Fruit fly (Drosophila melanogaster) whole organism, prepupa: ENCODE results near the gene CheA75a.
A peak's percentile ranks its signal among the peaks of the same experiment; 100 is the strongest.

Experiments used
- Blimp-1 ChIP-seq: fragments of 200-800 bp; sonication (Bioruptor generic); optimal IDR thresholded peaks from 3 replicates; lab custom pipeline; 2017; ENCODE audit warnings: missing biosample characterization, missing genetic modification characterization, mild to moderate bottlenecking, moderate library complexity, missing genetic modification reagents
- CG10631 ChIP-seq: fragments of 200-800 bp; sonication (Bioruptor generic); optimal IDR thresholded peaks from 2 replicates; lab custom pipeline; 2016; ENCODE audit warnings: missing biosample characterization, missing genetic modification characterization
- CG10669 ChIP-seq: fragments of 200-800 bp; sonication (Bioruptor generic); optimal IDR thresholded peaks from 3 replicates; lab custom pipeline; 2018; ENCODE audit warnings: missing biosample characterization, mild to moderate bottlenecking, missing genetic modification characterization, moderate library complexity
- CG11294 ChIP-seq: fragments of 200-800 bp; sonication (Bioruptor generic); IDR thresholded peaks from 2 replicates; pipeline ENCODE4 v1.3.6; 2022; ENCODE audit warnings: missing biosample characterization, missing genetic modification characterization
- CG11762 ChIP-seq: fragments of 200-800 bp; sonication (Bioruptor generic); optimal IDR thresholded peaks from 3 replicates; lab custom pipeline; 2016; ENCODE audit warnings: missing biosample characterization, missing genetic modification characterization; ENCODE audit not compliant: insufficient read depth
- CG15336 ChIP-seq: fragments of 200-800 bp; sonication (Bioruptor generic); IDR thresholded peaks from 2 replicates; pipeline ENCODE4 v1.3.6; 2022; ENCODE audit warnings: missing biosample characterization, missing genetic modification characterization
- CG1621 ChIP-seq: fragments of 200-800 bp; sonication (Bioruptor generic); optimal IDR thresholded peaks from 3 replicates; lab custom pipeline; 2018; ENCODE audit warnings: missing biosample characterization, mild to moderate bottlenecking, missing genetic modification characterization
- CG3032 ChIP-seq: fragments of 200-800 bp; optimal IDR thresholded peaks from 2 replicates; lab custom pipeline; 2019; ENCODE audit warnings: missing biosample characterization, mild to moderate bottlenecking, missing genetic modification characterization, moderate library complexity
- CG32006 ChIP-seq: fragments of 200-800 bp; sonication (Bioruptor generic); optimal IDR thresholded peaks from 3 replicates; lab custom pipeline; 2017; ENCODE audit warnings: missing biosample characterization, mild to moderate bottlenecking, missing genetic modification characterization
- CG34406 ChIP-seq: fragments of 200-800 bp; sonication (Bioruptor generic); optimal IDR thresholded peaks from 3 replicates; lab custom pipeline; 2016; ENCODE audit warnings: missing biosample characterization, missing genetic modification characterization
- CG3919 ChIP-seq: fragments of 200-800 bp; sonication (Bioruptor generic); optimal IDR thresholded peaks from 3 replicates; lab custom pipeline; 2016; ENCODE audit warnings: missing biosample characterization, missing genetic modification characterization
- CG4318 ChIP-seq: fragments of 200-800 bp; sonication (Bioruptor generic); optimal IDR thresholded peaks from 3 replicates; lab custom pipeline; 2017; ENCODE audit warnings: missing biosample characterization, mild to moderate bottlenecking, missing genetic modification characterization
- CG6163 ChIP-seq: fragments of 200-800 bp; sonication (Bioruptor generic); IDR thresholded peaks from 3 replicates; pipeline ENCODE4 v1.3.6; 2022; ENCODE audit warnings: missing biosample characterization, missing genetic modification characterization
- CG6276 ChIP-seq: fragments of 200-800 bp; sonication (Bioruptor generic); optimal IDR thresholded peaks from 2 replicates; lab custom pipeline; 2017; ENCODE audit warnings: missing biosample characterization, mild to moderate bottlenecking, missing genetic modification characterization
- CG6792 ChIP-seq: fragments of 200-800 bp; sonication (Bioruptor generic); optimal IDR thresholded peaks from 3 replicates; lab custom pipeline; 2016; ENCODE audit warnings: missing biosample characterization, missing genetic modification characterization
- CG6808 ChIP-seq: fragments of 200-800 bp; sonication (Bioruptor generic); optimal IDR thresholded peaks from 3 replicates; lab custom pipeline; 2017; ENCODE audit warnings: missing biosample characterization, missing genetic modification characterization, mild to moderate bottlenecking, moderate library complexity, missing genetic modification reagents
- CG7368 ChIP-seq: fragments of 200-800 bp; sonication (Bioruptor generic); optimal IDR thresholded peaks from 3 replicates; lab custom pipeline; 2016; ENCODE audit warnings: missing biosample characterization, missing genetic modification characterization
- CG8319 ChIP-seq: fragments of 200-800 bp; sonication (Bioruptor generic); optimal IDR thresholded peaks from 3 replicates; lab custom pipeline; 2016; ENCODE audit warnings: missing biosample characterization, missing genetic modification characterization
- CG8632 ChIP-seq: fragments of 200-800 bp; sonication (Bioruptor generic); optimal IDR thresholded peaks from 3 replicates; lab custom pipeline; 2016; ENCODE audit warnings: missing biosample characterization, missing genetic modification characterization
- CG9139 ChIP-seq: fragments of 200-800 bp; sonication (Bioruptor generic); optimal IDR thresholded peaks from 3 replicates; lab custom pipeline; 2017; ENCODE audit warnings: missing biosample characterization, mild to moderate bottlenecking, missing genetic modification characterization
- Eip75B ChIP-seq: fragments of 200-800 bp; sonication (Bioruptor generic); optimal IDR thresholded peaks from 3 replicates; lab custom pipeline; 2016; ENCODE audit warnings: missing biosample characterization, missing genetic modification characterization
- Eip78C ChIP-seq: fragments of 200-800 bp; sonication (Bioruptor generic); peaks from one replicate; lab custom pipeline; 2016; ENCODE audit warnings: missing biosample characterization, missing genetic modification characterization
- Eip93F ChIP-seq: fragments of 200-800 bp; sonication (Bioruptor generic); optimal IDR thresholded peaks from 2 replicates; lab custom pipeline; 2016; ENCODE audit warnings: missing biosample characterization, mild to moderate bottlenecking, missing genetic modification characterization
- Ets21C ChIP-seq: fragments of 200-800 bp; sonication (Bioruptor generic); optimal IDR thresholded peaks from 3 replicates; lab custom pipeline; 2016; ENCODE audit warnings: missing biosample characterization, missing genetic modification characterization
- Ets96B ChIP-seq: fragments of 200-800 bp; optimal IDR thresholded peaks from 2 replicates; lab custom pipeline; 2019; ENCODE audit warnings: missing biosample characterization, mild to moderate bottlenecking, missing genetic modification characterization, moderate library complexity
- Gug ChIP-seq: fragments of 200-800 bp; sonication (Bioruptor generic); IDR thresholded peaks from 2 replicates; pipeline ENCODE4 v1.3.6; 2022; ENCODE audit warnings: missing biosample characterization, missing genetic modification characterization
- Hr38 ChIP-seq: sonication (Bioruptor generic); optimal IDR thresholded peaks from 2 replicates; lab custom pipeline; 2016; ENCODE audit warnings: missing biosample characterization, missing genetic modification characterization
- Hr39 ChIP-seq: fragments of 200-800 bp; sonication (Bioruptor generic); optimal IDR thresholded peaks from 2 replicates; lab custom pipeline; 2016; ENCODE audit warnings: missing biosample characterization, missing genetic modification characterization
- Smox ChIP-seq: fragments of 200-800 bp; sonication (Bioruptor generic); optimal IDR thresholded peaks from 3 replicates; lab custom pipeline; 2016; ENCODE audit warnings: missing biosample characterization, missing genetic modification characterization
- Sox102F ChIP-seq: fragments of 200-800 bp; sonication (Bioruptor generic); optimal IDR thresholded peaks from 2 replicates; lab custom pipeline; 2016; ENCODE audit warnings: missing biosample characterization, mild to moderate bottlenecking, missing genetic modification characterization
- Sox14 ChIP-seq: fragments of 200-800 bp; sonication (Bioruptor generic); optimal IDR thresholded peaks from 3 replicates; lab custom pipeline; 2016; ENCODE audit warnings: missing biosample characterization, missing genetic modification characterization
- Sox15 ChIP-seq: fragments of 200-800 bp; sonication (Bioruptor generic); optimal IDR thresholded peaks from 3 replicates; lab custom pipeline; 2016; ENCODE audit warnings: missing biosample characterization, missing genetic modification characterization
- achi ChIP-seq: fragments of 200-800 bp; sonication (Bioruptor generic); optimal IDR thresholded peaks from 3 replicates; lab custom pipeline; 2016; ENCODE audit warnings: missing biosample characterization, missing genetic modification characterization
- acj6 ChIP-seq: fragments of 200-800 bp; sonication (Bioruptor generic); optimal IDR thresholded peaks from 3 replicates; lab custom pipeline; 2016; ENCODE audit warnings: missing biosample characterization, missing genetic modification characterization
- dac ChIP-seq: fragments of 200-800 bp; sonication (Bioruptor generic); optimal IDR thresholded peaks from 2 replicates; lab custom pipeline; 2017; ENCODE audit warnings: missing biosample characterization, mild to moderate bottlenecking, missing genetic modification characterization
- dsx ChIP-seq: fragments of 200-800 bp; optimal IDR thresholded peaks from 3 replicates; lab custom pipeline; 2019; ENCODE audit warnings: missing biosample characterization, mild to moderate bottlenecking, missing genetic modification characterization, moderate library complexity; ENCODE audit not compliant: poor library complexity, severe bottlenecking
- esn ChIP-seq: fragments of 200-800 bp; sonication (Bioruptor generic); optimal IDR thresholded peaks from 2 replicates; lab custom pipeline; 2016; ENCODE audit warnings: missing biosample characterization, mild to moderate bottlenecking, missing genetic modification characterization, moderate library complexity
- fd59A ChIP-seq: fragments of 200-800 bp; sonication (Bioruptor generic); optimal IDR thresholded peaks from 2 replicates; lab custom pipeline; 2017; ENCODE audit warnings: missing biosample characterization, mild to moderate bottlenecking, missing genetic modification characterization, missing genetic modification reagents
- fd85E ChIP-seq: fragments of 200-800 bp; sonication (Bioruptor generic); optimal IDR thresholded peaks from 3 replicates; lab custom pipeline; 2016; ENCODE audit warnings: missing biosample characterization, missing genetic modification characterization
- fkh ChIP-seq: fragments of 200-800 bp; sonication (Bioruptor generic); optimal IDR thresholded peaks from 3 replicates; lab custom pipeline; 2017; ENCODE audit warnings: missing biosample characterization, mild to moderate bottlenecking, missing genetic modification characterization, moderate library complexity
- lz ChIP-seq: fragments of 200-800 bp; sonication (Bioruptor generic); optimal IDR thresholded peaks from 3 replicates; lab custom pipeline; 2016; ENCODE audit warnings: missing biosample characterization, missing genetic modification characterization
- salr ChIP-seq, 2 experiments: fragments of 200-800 bp; sonication (Bioruptor generic); optimal IDR thresholded peaks; 3 replicates each; lab custom pipeline; 2016 to 2018; ENCODE audit warnings: missing biosample characterization in 2 of 2, missing genetic modification characterization in 2 of 2, mild to moderate bottlenecking in 1 of 2
- spab ChIP-seq: fragments of 200-800 bp; sonication (Bioruptor generic); optimal IDR thresholded peaks from 2 replicates; lab custom pipeline; 2017; ENCODE audit warnings: missing biosample characterization, mild to moderate bottlenecking, missing genetic modification characterization, missing genetic modification reagents
- ss ChIP-seq, 2 experiments: fragments of 200-800 bp; sonication (Bioruptor generic); optimal IDR thresholded peaks; 2 replicates in 1 of 2; 3 replicates in 1 of 2; lab custom pipeline; 2017 to 2018; ENCODE audit warnings: mild to moderate bottlenecking in 2 of 2, missing biosample characterization in 2 of 2, missing genetic modification characterization in 2 of 2, moderate library complexity in 1 of 2
- svp ChIP-seq: fragments of 200-800 bp; sonication (Bioruptor generic); peaks from one replicate; lab custom pipeline; 2016; ENCODE audit warnings: missing biosample characterization, missing genetic modification characterization
- vri ChIP-seq: fragments of 200-800 bp; sonication (Bioruptor generic); optimal IDR thresholded peaks from 3 replicates; lab custom pipeline; 2016; ENCODE audit warnings: missing biosample characterization, mild to moderate bottlenecking, missing genetic modification characterization

CheA75a gene

DNA sequence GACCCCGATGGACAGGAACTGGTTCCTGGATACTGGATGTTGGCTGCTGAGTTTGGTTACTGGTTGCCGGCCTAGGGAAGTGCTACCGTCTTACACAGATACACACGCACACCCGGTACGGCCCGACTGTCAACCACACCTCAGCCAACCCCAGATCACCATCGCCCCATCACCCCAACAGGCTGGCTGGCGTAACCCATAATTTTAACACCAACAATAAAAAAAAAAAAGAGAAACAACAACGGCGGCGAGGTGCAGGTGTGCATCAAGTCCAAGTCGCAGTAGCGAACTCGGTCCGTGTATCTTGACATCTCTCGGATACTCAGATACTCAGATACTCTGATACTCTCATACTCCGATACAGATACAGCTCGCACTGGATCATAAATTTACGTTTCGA lies 38.1 kb upstream of the CheA75a start (continued):
- TF ChIP-seq Blimp-1 (GFP tag; lab: Kevin White, UChicago), result no peak
- TF ChIP-seq Sox14 (GFP tag; lab: Kevin White, UChicago), result no peak
- no peak for TF ChIP-seq fd85E (GFP tag; lab: Kevin White, UChicago)
- no peak for TF ChIP-seq Smox (GFP tag; lab: Kevin White, UChicago)
- TF ChIP-seq CG10669 (GFP tag; lab: Kevin White, UChicago), result no peak
- TF ChIP-seq Ets96B (tag; lab: Kevin White, UChicago), result no peak
- TF ChIP-seq vri (GFP tag; lab: Kevin White, UChicago), result peak; percentile 7
- no peak for TF ChIP-seq esn
- no peak for TF ChIP-seq achi
- TF ChIP-seq CG11762 (GFP tag; lab: Kevin White, UChicago), result no peak
- TF ChIP-seq dsx (GFP tag; lab: Kevin White, UChicago), result peak; percentile 37
- no peak for TF ChIP-seq CG7368 (GFP tag; lab: Kevin White, UChicago)
- peak; percentile 47 for TF ChIP-seq CG1621 (tag; lab: Kevin White, UChicago)
- TF ChIP-seq CG11294 (GFP tag; lab: Robert Waterston, UW), result no peak
- no peak for TF ChIP-seq CG4318 (GFP tag; lab: Kevin White, UChicago)

DNA sequence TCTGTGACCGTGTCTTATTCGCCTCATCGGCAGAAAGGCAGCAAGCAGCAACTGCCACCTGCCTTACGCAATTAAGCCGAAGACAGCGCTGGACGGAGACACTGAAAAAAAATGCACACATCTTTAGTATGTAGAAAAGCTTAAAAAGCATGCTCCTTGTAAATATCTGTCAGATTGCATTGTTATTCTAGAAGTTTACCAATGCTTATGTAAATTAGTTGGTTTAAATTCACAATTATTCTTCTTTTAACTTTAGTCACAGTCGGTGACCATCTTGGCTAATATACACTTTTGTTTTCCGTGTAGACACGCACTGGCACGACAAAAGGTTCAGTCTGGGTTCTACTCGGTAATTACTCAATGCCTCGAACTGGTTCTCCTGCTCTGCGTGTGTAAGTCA lies 36.2 kb upstream of the CheA75a start:
- TF ChIP-seq CG8319 (GFP tag; lab: Kevin White, UChicago), result peak; percentile 60
- peak; percentile 94 for TF ChIP-seq CG6808 (GFP tag; lab: Kevin White, UChicago)
- peak; percentile 84 for TF ChIP-seq lz (GFP tag; lab: Kevin White, UChicago)
- TF ChIP-seq Smox (GFP tag; lab: Kevin White, UChicago), result peak; percentile 80
- TF ChIP-seq fkh (GFP tag; lab: Kevin White, UChicago), result no peak
- peak; percentile 85 for TF ChIP-seq CG6163 (GFP tag; lab: Robert Waterston, UW)
- peak; percentile 94 for TF ChIP-seq svp
- peak; percentile 46 to 88 for TF ChIP-seq salr (GFP tag; optimal IDR thresholded peaks at IDR 0.05; lab: Kevin White, UChicago)
- TF ChIP-seq CG32006 (GFP tag; lab: Kevin White, UChicago), result peak; percentile 62
- peak; percentile 82 for TF ChIP-seq CG9139 (GFP tag; lab: Kevin White, UChicago)
- peak; percentile 91 for TF ChIP-seq dsx (GFP tag; lab: Kevin White, UChicago)
- peak; percentile 85 for TF ChIP-seq Sox102F
- TF ChIP-seq dac (GFP tag; lab: Kevin White, UChicago), result no peak
- peak; percentile 66 for TF ChIP-seq Blimp-1 (GFP tag; lab: Kevin White, UChicago)
- TF ChIP-seq Gug (GFP tag; lab: Robert Waterston, UW), result peak; percentile 40; the same call in 1 of the 2 replicates
- peak; percentile 89 for TF ChIP-seq acj6
- TF ChIP-seq CG8632, result peak; percentile 82
- peak; percentile 93 for TF ChIP-seq CG10669 (GFP tag; lab: Kevin White, UChicago)
- TF ChIP-seq vri (GFP tag; lab: Kevin White, UChicago), result peak; percentile 85
- peak; percentile 51 for TF ChIP-seq fd85E (GFP tag; lab: Kevin White, UChicago)
- peak; percentile 39; the same call in 1 of the 2 replicates for TF ChIP-seq CG15336
- TF ChIP-seq CG3032 (tag; lab: Kevin White, UChicago), result peak; percentile 92
- TF ChIP-seq Eip93F (GFP tag; lab: Kevin White, UChicago), result peak; percentile 64
- TF ChIP-seq CG7368 (GFP tag; lab: Kevin White, UChicago), result peak; percentile 82
- TF ChIP-seq Hr39, result peak; percentile 83
- TF ChIP-seq spab, result peak; percentile 93
- TF ChIP-seq CG4318 (GFP tag; lab: Kevin White, UChicago), result peak; percentile 23
- peak; percentile 72 for TF ChIP-seq Sox15
- peak; percentile 92 for TF ChIP-seq fd59A (GFP tag; lab: Kevin White, UChicago)
- TF ChIP-seq CG11762 (GFP tag; lab: Kevin White, UChicago), result peak; percentile 77
- TF ChIP-seq ss (GFP tag; optimal IDR thresholded peaks at IDR 0.05; lab: Kevin White, UChicago), result peak; percentile 92 to 97
- TF ChIP-seq Eip78C (GFP tag; lab: Kevin White, UChicago), result peak; percentile 95
- TF ChIP-seq CG6276, result peak; percentile 16
- TF ChIP-seq Ets21C (GFP tag; lab: Kevin White, UChicago), result peak; percentile 75
- TF ChIP-seq CG34406 (GFP tag; lab: Kevin White, UChicago), result peak; percentile 80
- TF ChIP-seq CG11294 (GFP tag; lab: Robert Waterston, UW), result 0 out of 2 replicates have a peak, but pooled peaks have one; percentile 21
- peak; percentile 88 for TF ChIP-seq CG10631 (GFP tag; lab: Kevin White, UChicago)
- TF ChIP-seq Hr38, result no peak
- peak; percentile 93 for TF ChIP-seq CG3919 (GFP tag; lab: Kevin White, UChicago)
- peak; percentile 90 for TF ChIP-seq esn
- peak; percentile 86 for TF ChIP-seq CG1621 (tag; lab: Kevin White, UChicago)
- TF ChIP-seq CG6792, result peak; percentile 87
- peak; percentile 90 for TF ChIP-seq Sox14 (GFP tag; lab: Kevin White, UChicago)
- TF ChIP-seq Eip75B, result peak; percentile 91
